Worm (Caenorhabditis elegans): ENCODE measurements around the gene cank-26.

- no peak for TF ChIP-seq bed-1 (GFP tag; IDR thresholded peaks at IDR 0.05)
- TF ChIP-seq mel-28 (tag; optimal IDR thresholded peaks at IDR 0.05; ENCODE audit: borderline replicate concordance): no peak
- TF ChIP-seq nfya-1 (tag; optimal IDR thresholded peaks at IDR 0.05; ENCODE audit: borderline replicate concordance, insufficient read depth): no peak
- no peak for TF ChIP-seq ztf-3 (GFP tag; optimal IDR thresholded peaks at IDR 0.05)
- no peak for TF ChIP-seq T07F8.4 (tag; optimal IDR thresholded peaks at IDR 0.05)
- TF ChIP-seq unc-130 (GFP tag; optimal IDR thresholded peaks at IDR 0.05): no peak
- no peak for TF ChIP-seq tbx-9 (tag; optimal IDR thresholded peaks at IDR 0.05; ENCODE audit: borderline replicate concordance)
- no peak for TF ChIP-seq ztf-28 (GFP tag; IDR thresholded peaks at IDR 0.05)
- TF ChIP-seq cebp-1 (GFP tag; IDR thresholded peaks at IDR 0.05): no peak
- TF ChIP-seq cebp-1 (tag; optimal IDR thresholded peaks at IDR 0.05): no peak
- TF ChIP-seq ama-1 (optimal IDR thresholded peaks at IDR 0.05): no peak
- no peak for TF ChIP-seq ama-1 (GFP tag; optimal IDR thresholded peaks at IDR 0.05)
- TF ChIP-seq tlf-1 (GFP tag; optimal IDR thresholded peaks at IDR 0.05): no peak
- no peak for TF ChIP-seq aptf-3 (GFP tag; IDR thresholded peaks at IDR 0.05)
- no peak for TF ChIP-seq rpc-1 (optimal IDR thresholded peaks at IDR 0.05)
- no peak for TF ChIP-seq rpc-1 (tag; optimal IDR thresholded peaks at IDR 0.05)
- TF ChIP-seq nhr-80 (tag; optimal IDR thresholded peaks at IDR 0.05): no peak
Observed at ce11 chrII:3968070-3968469, 6.8 kb downstream of the cank-26 start.

Data from whole organism, young adult.